Fruit fly (Drosophila melanogaster): Measurements from ENCODE around the gene Targ2.

dm6 chr3L:21238377-21238776 lies 35.3 kb upstream of the Targ2 start:
- no peak for TF ChIP-seq gl (tag; optimal IDR thresholded peaks at IDR 0.05)
- TF ChIP-seq rn (GFP tag; IDR thresholded peaks at IDR 0.05), result no peak
- no peak for TF ChIP-seq CG17806 (tag; optimal IDR thresholded peaks at IDR 0.05)
- TF ChIP-seq Pif1A (GFP tag; optimal IDR thresholded peaks at IDR 0.05), result no peak
- TF ChIP-seq CG34367 (tag; optimal IDR thresholded peaks at IDR 0.05), result no peak
- TF ChIP-seq CG9948 (tag; optimal IDR thresholded peaks at IDR 0.05), result no peak
- no peak for TF ChIP-seq CG10348 (GFP tag; IDR thresholded peaks at IDR 0.05)
- no peak for TF ChIP-seq CG4496 (GFP tag; IDR thresholded peaks at IDR 0.05)
- TF ChIP-seq CG32121 (GFP tag; IDR thresholded peaks at IDR 0.05), result 0 out of 2 replicates have a peak, but pooled peaks have one; percentile 10
- no peak for TF ChIP-seq CG8159 (tag; optimal IDR thresholded peaks at IDR 0.05)
- TF ChIP-seq Snoo (tag; optimal IDR thresholded peaks at IDR 0.05), result no peak
- TF ChIP-seq CG15710 (tag; optimal IDR thresholded peaks at IDR 0.05), result no peak
